Fruit fly (Drosophila melanogaster) whole organism, wandering third instar larva: ENCODE results near the gene CG7841.
A peak's percentile ranks its signal among the peaks of the same experiment; 100 is the strongest.

Experiments used
- CG32264 ChIP-seq: fragments of 200-800 bp; sonication (Bioruptor generic); optimal IDR thresholded peaks from 2 replicates; lab custom pipeline; 2016; ENCODE audit warnings: missing biosample characterization, missing genetic modification characterization
- CrebA ChIP-seq: fragments of 200-800 bp; sonication (Bioruptor generic); optimal IDR thresholded peaks from 2 replicates; lab custom pipeline; 2016; ENCODE audit warnings: missing biosample characterization, mild to moderate bottlenecking, missing genetic modification characterization, borderline replicate concordance
- Dif ChIP-seq: fragments of 200-275, 200-300 bp; sonication (Bioruptor generic); optimal IDR thresholded peaks from 2 replicates; lab custom pipeline; 2018; ENCODE audit warnings: missing biosample characterization, missing genetic modification characterization; ENCODE audit not compliant: partially characterized antibody
- GATAd ChIP-seq: sonication (Bioruptor generic); optimal IDR thresholded peaks from 2 replicates; lab custom pipeline; 2016; ENCODE audit warnings: missing biosample characterization, missing genetic modification characterization
- Hnf4 ChIP-seq: fragments of 200-800 bp; sonication (Bioruptor generic); optimal IDR thresholded peaks from 2 replicates; lab custom pipeline; 2016; ENCODE audit warnings: missing biosample characterization, mild to moderate bottlenecking, missing genetic modification characterization
- Hr78 ChIP-seq: fragments of >200 bp; optimal IDR thresholded peaks from 2 replicates; lab custom pipeline; 2017; ENCODE audit warnings: missing biosample characterization, missing genetic modification characterization
- Jra ChIP-seq: sonication (Bioruptor generic); optimal IDR thresholded peaks from 2 replicates; lab custom pipeline; 2016; ENCODE audit warnings: missing biosample characterization, missing genetic modification characterization
- Mio ChIP-seq: sonication (Bioruptor generic); optimal IDR thresholded peaks from 2 replicates; lab custom pipeline; 2016; ENCODE audit warnings: missing biosample characterization, missing genetic modification characterization
- Myc ChIP-seq: fragments of >200 bp; optimal IDR thresholded peaks from 2 replicates; lab custom pipeline; 2017
- OdsH ChIP-seq: fragments of 200-800 bp; sonication (Bioruptor generic); optimal IDR thresholded peaks from 2 replicates; lab custom pipeline; 2016; ENCODE audit warnings: missing biosample characterization, mild to moderate bottlenecking, missing genetic modification characterization
- Vsx2 ChIP-seq: fragments of 200-300, 225-300 bp; sonication (Bioruptor generic); optimal IDR thresholded peaks from 2 replicates; lab custom pipeline; 2018; ENCODE audit warnings: missing biosample characterization, missing genetic modification characterization; ENCODE audit not compliant: partially characterized antibody
- br ChIP-seq: fragments of 200-800 bp; sonication (Bioruptor generic); optimal IDR thresholded peaks from 2 replicates; lab custom pipeline; 2016; ENCODE audit warnings: missing biosample characterization, missing genetic modification characterization
- dl ChIP-seq, 2 experiments: fragments of 175-275, 200-275 bp in 1 of 2; fragments of 200-275 bp in 1 of 2; sonication (Bioruptor generic); optimal IDR thresholded peaks; lab custom pipeline; 2018; ENCODE audit warnings: mild to moderate bottlenecking in 2 of 2, missing biosample characterization in 2 of 2, missing genetic modification characterization in 2 of 2, moderate library complexity in 2 of 2; ENCODE audit not compliant: partially characterized antibody in 2 of 2, insufficient read depth in 1 of 2
- dsf ChIP-seq: sonication (Bioruptor generic); optimal IDR thresholded peaks from 2 replicates; lab custom pipeline; 2016; ENCODE audit warnings: missing biosample characterization, missing genetic modification characterization, borderline replicate concordance
- ey ChIP-seq: fragments of 200-800 bp; sonication (Bioruptor generic); optimal IDR thresholded peaks from 2 replicates; lab custom pipeline; 2016; ENCODE audit warnings: missing biosample characterization, missing genetic modification characterization
- fru ChIP-seq: fragments of 200-800 bp; sonication (Bioruptor generic); optimal IDR thresholded peaks from 3 replicates; lab custom pipeline; 2016; ENCODE audit warnings: missing biosample characterization, mild to moderate bottlenecking, missing genetic modification characterization
- h ChIP-seq: fragments of 200-800 bp; sonication (Bioruptor generic); optimal IDR thresholded peaks from 3 replicates; lab custom pipeline; 2016; ENCODE audit warnings: missing biosample characterization, mild to moderate bottlenecking, missing genetic modification characterization
- lola ChIP-seq: fragments of >200 bp; optimal IDR thresholded peaks from 2 replicates; lab custom pipeline; 2017; ENCODE audit warnings: missing biosample characterization, missing genetic modification characterization
- pan ChIP-seq: fragments of >200 bp; optimal IDR thresholded peaks from 2 replicates; lab custom pipeline; 2017
- sv ChIP-seq: fragments of 200-800 bp; sonication (Bioruptor generic); optimal IDR thresholded peaks from 3 replicates; lab custom pipeline; 2016; ENCODE audit warnings: missing biosample characterization, missing genetic modification characterization
- tai ChIP-seq: sonication (Bioruptor generic); optimal IDR thresholded peaks from 2 replicates; lab custom pipeline; 2016; ENCODE audit warnings: missing biosample characterization, missing genetic modification characterization

Gene CG7841

DNA sequence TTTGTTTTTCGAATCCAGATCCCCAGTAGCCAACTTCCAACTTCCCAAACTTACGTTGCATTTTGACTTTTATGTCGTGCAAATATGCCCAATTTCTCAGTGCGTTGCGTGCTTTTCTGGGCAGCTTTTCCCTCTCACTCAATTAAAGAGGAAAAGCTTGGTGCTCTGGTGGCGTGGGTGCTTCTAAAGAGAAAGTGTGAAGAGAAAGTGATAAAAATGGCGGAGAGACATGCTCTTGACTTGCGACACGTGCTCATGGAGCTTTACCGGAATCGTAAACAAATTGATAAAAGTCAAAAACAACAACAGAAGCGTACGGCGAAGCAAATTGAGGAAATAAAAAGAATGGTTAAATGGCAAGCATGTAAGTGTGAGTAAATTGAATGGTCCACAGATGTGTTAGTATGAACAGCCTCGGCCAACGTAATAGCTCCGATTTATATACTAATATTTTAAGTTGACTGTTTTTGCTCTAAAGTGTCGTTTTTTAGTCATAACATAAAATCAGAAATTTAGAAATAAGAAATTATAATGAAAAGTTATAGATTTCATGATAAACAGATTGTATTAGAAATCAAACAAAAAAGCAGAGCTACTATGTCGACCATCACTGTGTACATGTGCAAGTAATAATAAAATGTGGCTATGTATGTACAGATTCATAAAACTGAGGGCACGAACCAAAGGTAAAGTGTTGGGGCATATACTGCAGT is 14.0 kb downstream of the CG7841 start:
- TF ChIP-seq GATAd (GFP tag; lab: Kevin White, UChicago): no peak
- peak; percentile 80 for TF ChIP-seq Vsx2
- no peak for TF ChIP-seq lola (GFP tag; lab: Kevin White, UChicago)
- peak in 1 of 2 experiments; percentile 30 for TF ChIP-seq dl (GFP tag; optimal IDR thresholded peaks at IDR 0.05; lab: Kevin White, UChicago; ENCODE audit: insufficient read depth in 1 of 2, partially characterized antibody in 2 of 2)
- TF ChIP-seq Dif (GFP tag; lab: Kevin White, UChicago): peak; percentile 56
- no peak for TF ChIP-seq pan (lab: Kevin White, UChicago)
- no peak for TF ChIP-seq CrebA (GFP tag; lab: Kevin White, UChicago)

dm6 chr3L:15485302-15485701 is 22.8 kb downstream of the CG7841 start, which contains the start of gene Ran-like:
TSS of gene Ran-like (minus strand) at chr3L:15485402.
- TF ChIP-seq ey (GFP tag; lab: Kevin White, UChicago) (no peak), fru (GFP tag; lab: Kevin White, UChicago) (no peak), Dif (GFP tag; lab: Kevin White, UChicago) (no peak), Myc (no peak), Mio (GFP tag; lab: Kevin White, UChicago) (no peak), dl (GFP tag; optimal IDR thresholded peaks at IDR 0.05; lab: Kevin White, UChicago; ENCODE audit: insufficient read depth in 1 of 2, partially characterized antibody in 2 of 2) (no peak), Hr78 (no peak), CG32264 (no peak), br (GFP tag; lab: Kevin White, UChicago) (no peak), sv (GFP tag; lab: Kevin White, UChicago) (no peak)

DNA sequence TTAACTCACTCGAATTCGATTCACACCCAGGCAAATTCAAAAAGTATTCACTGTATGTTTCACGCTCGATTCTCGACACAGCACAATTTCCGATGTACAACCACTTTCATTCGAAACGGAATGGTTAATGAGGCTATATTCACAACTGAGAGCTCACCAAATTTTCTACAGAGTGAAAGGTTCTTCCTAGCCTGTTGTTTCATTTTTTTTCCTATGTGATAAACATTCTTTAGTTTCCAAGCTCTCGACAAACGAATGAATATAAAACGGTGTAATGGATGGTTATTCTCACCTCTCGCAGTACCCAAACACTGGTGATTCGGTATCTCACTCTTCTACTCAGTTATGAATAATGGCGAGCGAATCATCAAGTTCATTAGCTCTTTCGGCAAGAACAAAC is 34.0 kb downstream of the CG7841 start, which contains the start of gene cocoon:
cocoon (minus strand) TSS at position 101 of the 400 bp plus-strand sequence.
- no peak for TF ChIP-seq Mio (GFP tag; lab: Kevin White, UChicago)
- TF ChIP-seq dsf (GFP tag; lab: Kevin White, UChicago): no peak
- TF ChIP-seq pan (lab: Kevin White, UChicago): no peak
- TF ChIP-seq lola (GFP tag; lab: Kevin White, UChicago): no peak
- TF ChIP-seq Hnf4 (GFP tag; lab: Kevin White, UChicago): no peak
- no peak for TF ChIP-seq GATAd (GFP tag; lab: Kevin White, UChicago)
- no peak for TF ChIP-seq tai (GFP tag; lab: Kevin White, UChicago)
- TF ChIP-seq Myc: no peak
- no peak for TF ChIP-seq h (GFP tag; lab: Kevin White, UChicago)
- no peak for TF ChIP-seq Jra (GFP tag; lab: Kevin White, UChicago)
- TF ChIP-seq OdsH (GFP tag; lab: Kevin White, UChicago): no peak
